Fruit fly (Drosophila melanogaster) whole organism, embryonic: ENCODE measurements around the gene Dhc93AB.

Experiments
- CG13775 ChIP-seq: fragments of 200-800 bp; sonication (Bioruptor generic); optimal IDR thresholded peaks from 3 replicates; lab custom pipeline; 2017; ENCODE audit warnings: missing biosample characterization, mild to moderate bottlenecking, missing genetic modification characterization
- CG31388 ChIP-seq: fragments of 200-800 bp; sonication (Bioruptor generic); optimal IDR thresholded peaks from 2 replicates; lab custom pipeline; 2016; ENCODE audit warnings: missing biosample characterization, missing genetic modification characterization
- CG4282 ChIP-seq: fragments of 200-800 bp; sonication (Bioruptor generic); optimal IDR thresholded peaks from 2 replicates; lab custom pipeline; 2016; ENCODE audit warnings: missing biosample characterization, missing genetic modification characterization
- CG4707 ChIP-seq: fragments of 200-800 bp; sonication (Bioruptor generic); optimal IDR thresholded peaks from 2 replicates; lab custom pipeline; 2018; ENCODE audit warnings: missing biosample characterization, mild to moderate bottlenecking, missing genetic modification characterization, moderate library complexity
- CG9797 ChIP-seq: fragments of 200-800 bp; sonication (Bioruptor generic); optimal IDR thresholded peaks from 3 replicates; lab custom pipeline; 2018; ENCODE audit warnings: missing biosample characterization, mild to moderate bottlenecking, missing genetic modification characterization
- Sox102F ChIP-seq: fragments of 200-800 bp; sonication (Bioruptor generic); optimal IDR thresholded peaks from 2 replicates; lab custom pipeline; 2018; ENCODE audit warnings: missing biosample characterization, mild to moderate bottlenecking, missing genetic modification characterization, moderate library complexity
- ab ChIP-seq: fragments of 200-800 bp; sonication (Bioruptor generic); optimal IDR thresholded peaks from 2 replicates; lab custom pipeline; 2016; ENCODE audit warnings: missing biosample characterization, missing genetic modification characterization
- bcd ChIP-seq: fragments of 200-800 bp; sonication (Bioruptor generic); optimal IDR thresholded peaks from 2 replicates; lab custom pipeline; 2017; ENCODE audit warnings: missing biosample characterization, mild to moderate bottlenecking, missing genetic modification characterization
- en ChIP-seq: fragments of 200-800 bp; sonication (Bioruptor generic); optimal IDR thresholded peaks from 2 replicates; lab custom pipeline; 2016; ENCODE audit warnings: missing biosample characterization, missing genetic modification characterization
- h ChIP-seq: fragments of >200 bp; optimal IDR thresholded peaks from 2 replicates; lab custom pipeline; 2017
- psq ChIP-seq: fragments of 200-800 bp; sonication (Bioruptor generic); optimal IDR thresholded peaks from 2 replicates; lab custom pipeline; 2017; ENCODE audit warnings: missing biosample characterization, missing genetic modification characterization
- repo ChIP-seq: fragments of 200-800 bp; sonication (Bioruptor generic); optimal IDR thresholded peaks from 2 replicates; lab custom pipeline; 2016; ENCODE audit warnings: missing biosample characterization, missing genetic modification characterization
- usp ChIP-seq: fragments of >200 bp; optimal IDR thresholded peaks from 2 replicates; lab custom pipeline; 2017; ENCODE audit warnings: missing biosample characterization, missing genetic modification characterization
- zfh1 ChIP-seq: fragments of 200-800 bp; sonication (Bioruptor generic); IDR thresholded peaks from 3 replicates; pipeline ENCODE4 v1.3.6; 2022; ENCODE audit warnings: missing biosample characterization, missing genetic modification characterization

- TF ChIP-seq usp (GFP tag; lab: Kevin White, UChicago) (no peak), h (lab: Kevin White, UChicago) (no peak), CG4707 (no peak), CG9797 (GFP tag; lab: Kevin White, UChicago) (no peak), en (GFP tag; lab: Kevin White, UChicago) (no peak), CG4282 (GFP tag; lab: Kevin White, UChicago) (no peak), Sox102F (GFP tag; lab: Kevin White, UChicago) (no peak), repo (GFP tag; lab: Kevin White, UChicago) (no peak), psq (GFP tag; lab: Kevin White, UChicago) (no peak), bcd (GFP tag; lab: Kevin White, UChicago) (no peak), zfh1 (no peak), CG13775 (GFP tag; lab: Kevin White, UChicago) (no peak), CG31388 (GFP tag; lab: Kevin White, UChicago) (no peak), ab (GFP tag; lab: Kevin White, UChicago) (no peak)
These were observed at the start of gene Dhc93AB for dm6 chr3R:21042399-21042798.
